Worm (Caenorhabditis elegans) whole organism, L3 larva: Measurements from ENCODE around the gene srgp-1.
A peak's percentile ranks its signal among the peaks of the same experiment; 100 is the strongest.

Source experiments
- R02D3.7 ChIP-seq: fragments of 150-350 bp; optimal IDR thresholded peaks from 2 replicates; lab custom pipeline; 2014; ENCODE audit warnings: missing biosample characterization, missing genetic modification characterization
- lin-15B ChIP-seq: fragments of 150-350 bp; optimal IDR thresholded peaks from 2 replicates; lab custom pipeline; 2014; ENCODE audit warnings: missing biosample characterization, missing genetic modification characterization
- lin-39 ChIP-seq: fragments of 150-350 bp; optimal IDR thresholded peaks from 2 replicates; lab custom pipeline; 2018; ENCODE audit warnings: missing biosample characterization, missing genetic modification reagents, missing genetic modification characterization
- mdl-1 ChIP-seq: fragments of 150-350 bp; optimal IDR thresholded peaks from 2 replicates; lab custom pipeline; 2014; ENCODE audit warnings: missing biosample characterization, missing genetic modification characterization
- nfya-1 ChIP-seq: sonication (generic microtip); optimal IDR thresholded peaks from 2 replicates; lab custom pipeline; 2017; ENCODE audit warnings: missing genetic modification characterization, mild to moderate bottlenecking, missing compliant biosample characterization, antibody characterized with exemption, moderate library complexity; ENCODE audit not compliant: insufficient read depth
- nhr-11 ChIP-seq: fragments of 150-350 bp; optimal IDR thresholded peaks from 2 replicates; lab custom pipeline; 2014; ENCODE audit warnings: missing biosample characterization, missing genetic modification characterization
- nhr-43 ChIP-seq: sonication (generic microtip); optimal IDR thresholded peaks from 2 replicates; lab custom pipeline; 2016; ENCODE audit warnings: mild to moderate bottlenecking, missing genetic modification characterization, missing compliant biosample characterization; ENCODE audit not compliant: poor library complexity, severe bottlenecking
- pha-4 ChIP-seq: fragments of 150-350 bp; optimal IDR thresholded peaks from 2 replicates; lab custom pipeline; 2014; ENCODE audit warnings: missing biosample characterization, missing genetic modification reagents, missing genetic modification characterization
- skn-1 ChIP-seq: fragments of 150-350 bp; optimal IDR thresholded peaks from 2 replicates; lab custom pipeline; 2014; ENCODE audit warnings: missing biosample characterization, missing genetic modification characterization
- unc-39 ChIP-seq: sonication (generic microtip); optimal IDR thresholded peaks from 4 replicates; lab custom pipeline; 2017; ENCODE audit warnings: missing biosample characterization, missing genetic modification characterization
- unc-62 ChIP-seq: fragments of 150-350 bp; sonication (generic microtip); optimal IDR thresholded peaks from 4 replicates; lab custom pipeline; 2014; ENCODE audit warnings: missing biosample characterization, missing genetic modification reagents, missing genetic modification characterization
- ztf-11 ChIP-seq: fragments of 150-350 bp; optimal IDR thresholded peaks from 2 replicates; lab custom pipeline; 2014; ENCODE audit warnings: missing biosample characterization, missing genetic modification characterization

DNA sequence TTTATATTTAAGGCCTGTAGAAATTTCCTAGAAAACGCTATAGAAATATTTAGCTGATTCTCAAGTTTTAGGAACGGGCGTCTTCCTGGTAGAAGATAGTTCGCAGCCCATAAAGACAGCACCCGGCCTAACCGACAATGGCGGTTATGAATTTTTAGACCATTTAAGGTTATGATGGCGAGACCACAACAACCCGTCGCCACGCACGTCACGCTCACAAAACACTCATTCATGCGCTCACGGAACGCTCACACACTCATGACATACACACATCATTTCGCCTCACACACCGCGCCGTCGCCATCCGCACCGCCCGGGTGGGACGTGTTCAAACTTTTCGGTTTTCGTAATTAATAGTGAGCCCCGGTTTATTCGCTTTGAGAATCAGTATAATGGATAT is 46.6 kb upstream of the srgp-1 start:
- no peak for TF ChIP-seq R02D3.7 (tag; lab: Kevin White, UChicago)
- no peak for TF ChIP-seq skn-1 (tag; lab: Kevin White, UChicago)
- peak; percentile 8 for TF ChIP-seq lin-15B
- TF ChIP-seq lin-39 (tag; lab: Kevin White, UChicago): no peak
- no peak for TF ChIP-seq nfya-1
- TF ChIP-seq nhr-11: no peak
- TF ChIP-seq nhr-43 (tag; lab: Kevin White, UChicago): no peak
- no peak for TF ChIP-seq pha-4 (tag; lab: Kevin White, UChicago)
- TF ChIP-seq mdl-1: no peak
- no peak for TF ChIP-seq unc-39 (tag; lab: Kevin White, UChicago)
- TF ChIP-seq unc-62: no peak
- TF ChIP-seq ztf-11: no peak
